Fruit fly (Drosophila melanogaster) whole organism, embryonic: ENCODE data around the gene CG13131.

Experiments used
- Abd-B ChIP-seq: fragments of 200-800 bp; sonication (Bioruptor generic); optimal IDR thresholded peaks from 2 replicates; lab custom pipeline; 2018; ENCODE audit warnings: missing biosample characterization, mild to moderate bottlenecking, missing genetic modification characterization, moderate library complexity
- Atf-2 ChIP-seq: fragments of 200-800 bp; sonication (Bioruptor generic); optimal IDR thresholded peaks from 2 replicates; lab custom pipeline; 2016; ENCODE audit warnings: missing biosample characterization, missing genetic modification characterization
- B-H1 ChIP-seq: fragments of 200-800 bp; sonication (Bioruptor generic); IDR thresholded peaks from 3 replicates; pipeline ENCODE4 v1.3.6; 2022; ENCODE audit warnings: missing biosample characterization, missing genetic modification characterization
- CG10274 ChIP-seq: fragments of 200-800 bp; sonication (Bioruptor generic); optimal IDR thresholded peaks from 3 replicates; lab custom pipeline; 2017; ENCODE audit warnings: missing biosample characterization, mild to moderate bottlenecking, missing genetic modification characterization
- CG11695 ChIP-seq: fragments of 200-800 bp; sonication (Bioruptor generic); IDR thresholded peaks from 3 replicates; pipeline ENCODE4 v1.3.6; 2022; ENCODE audit warnings: missing biosample characterization, missing genetic modification characterization
- CG13894 ChIP-seq: fragments of 200-800 bp; sonication (Bioruptor generic); optimal IDR thresholded peaks from 3 replicates; lab custom pipeline; 2018; ENCODE audit warnings: missing biosample characterization, mild to moderate bottlenecking, missing genetic modification characterization, moderate library complexity
- CG14860 ChIP-seq: fragments of 200-800 bp; sonication (Bioruptor generic); IDR thresholded peaks from 3 replicates; pipeline ENCODE4 v1.3.6; 2022; ENCODE audit warnings: missing biosample characterization, missing genetic modification characterization; ENCODE audit not compliant: partially characterized antibody
- CG15479 ChIP-seq: fragments of 200-800 bp; sonication (Bioruptor generic); optimal IDR thresholded peaks from 3 replicates; lab custom pipeline; 2019; ENCODE audit warnings: missing biosample characterization, mild to moderate bottlenecking, missing genetic modification characterization, moderate library complexity
- CG15696 ChIP-seq: fragments of 200-800 bp; sonication (Bioruptor generic); optimal IDR thresholded peaks from 2 replicates; lab custom pipeline; 2019; ENCODE audit warnings: missing biosample characterization, mild to moderate bottlenecking, missing genetic modification characterization, moderate library complexity
- CG17568 ChIP-seq: fragments of 200-800 bp; sonication (Bioruptor generic); optimal IDR thresholded peaks from 2 replicates; lab custom pipeline; 2018; ENCODE audit warnings: missing biosample characterization, mild to moderate bottlenecking, missing genetic modification characterization, moderate library complexity
- CG18011 ChIP-seq: fragments of 200-800 bp; sonication (Bioruptor generic); optimal IDR thresholded peaks from 2 replicates; lab custom pipeline; 2017; ENCODE audit warnings: missing biosample characterization, missing genetic modification characterization, mild to moderate bottlenecking, moderate library complexity, missing genotype
- CG2120 ChIP-seq: fragments of 200-800 bp; sonication (Bioruptor generic); optimal IDR thresholded peaks from 3 replicates; lab custom pipeline; 2016; ENCODE audit warnings: missing biosample characterization, missing genetic modification characterization
- CG31224 ChIP-seq: fragments of 200-800 bp; sonication (Bioruptor generic); IDR thresholded peaks from 2 replicates; pipeline ENCODE4 v1.3.6; 2022; ENCODE audit warnings: missing biosample characterization, missing genetic modification characterization
- CG31365 ChIP-seq: fragments of 200-800 bp; sonication (Bioruptor generic); optimal IDR thresholded peaks from 2 replicates; lab custom pipeline; 2018; ENCODE audit warnings: missing biosample characterization, mild to moderate bottlenecking, missing genetic modification characterization
- CG5180 ChIP-seq: fragments of 200-800 bp; sonication (Bioruptor generic); optimal IDR thresholded peaks from 3 replicates; lab custom pipeline; 2017; ENCODE audit warnings: missing biosample characterization, missing genetic modification characterization, mild to moderate bottlenecking, moderate library complexity, missing genetic modification reagents
- CG7372 ChIP-seq: fragments of 200-800 bp; sonication (Bioruptor generic); IDR thresholded peaks from 2 replicates; pipeline ENCODE4 v1.3.6; 2022; ENCODE audit warnings: missing biosample characterization, missing genetic modification characterization
- CG8924 ChIP-seq: fragments of 200-800 bp; optimal IDR thresholded peaks from 3 replicates; lab custom pipeline; 2019; ENCODE audit warnings: missing biosample characterization, mild to moderate bottlenecking, missing genetic modification characterization, moderate library complexity
- CG9437 ChIP-seq: fragments of 200-800 bp; sonication (Bioruptor generic); optimal IDR thresholded peaks from 2 replicates; lab custom pipeline; 2018; ENCODE audit warnings: missing biosample characterization, mild to moderate bottlenecking, missing genetic modification characterization
- CG9727 ChIP-seq: fragments of 200-800 bp; sonication (Bioruptor generic); optimal IDR thresholded peaks from 3 replicates; lab custom pipeline; 2017; ENCODE audit warnings: missing biosample characterization, mild to moderate bottlenecking, missing genetic modification characterization
- Chrac-16 ChIP-seq: fragments of 200-800 bp; sonication (Bioruptor generic); optimal IDR thresholded peaks from 3 replicates; lab custom pipeline; 2016; ENCODE audit warnings: missing biosample characterization, missing genetic modification characterization
- D19A ChIP-seq: fragments of 200-800 bp; optimal IDR thresholded peaks from 3 replicates; lab custom pipeline; 2019; ENCODE audit warnings: missing biosample characterization, mild to moderate bottlenecking, missing genetic modification characterization, moderate library complexity
- Dip3 ChIP-seq: fragments of 200-800 bp; sonication (Bioruptor generic); optimal IDR thresholded peaks from 3 replicates; lab custom pipeline; 2016; ENCODE audit warnings: missing biosample characterization, missing genetic modification characterization
- Gsc ChIP-seq: fragments of 200-800 bp; sonication (Bioruptor generic); IDR thresholded peaks from 2 replicates; pipeline ENCODE4 v1.3.6; 2022; ENCODE audit warnings: missing biosample characterization, missing genetic modification characterization
- Myb ChIP-seq: fragments of 200-800 bp; sonication (Bioruptor generic); optimal IDR thresholded peaks from 2 replicates; lab custom pipeline; 2016; ENCODE audit warnings: missing biosample characterization, missing genetic modification characterization
- Nf-YC ChIP-seq: fragments of 200-800 bp; optimal IDR thresholded peaks from 3 replicates; lab custom pipeline; 2019; ENCODE audit warnings: missing biosample characterization, mild to moderate bottlenecking, missing genetic modification characterization, moderate library complexity
- Poxn ChIP-seq: fragments of 200-800 bp; sonication (Bioruptor generic); IDR thresholded peaks from 2 replicates; pipeline ENCODE4 v1.3.6; 2022; ENCODE audit warnings: missing biosample characterization, missing genetic modification characterization
- Ptx1 ChIP-seq: fragments of 200-800 bp; sonication (Bioruptor generic); IDR thresholded peaks from 2 replicates; pipeline ENCODE4 v1.3.6; 2022; ENCODE audit warnings: missing biosample characterization, missing genetic modification characterization
- Scr ChIP-seq: fragments of 200-800 bp; sonication (Bioruptor generic); IDR thresholded peaks from 2 replicates; pipeline ENCODE4 v1.3.6; 2022; ENCODE audit warnings: missing biosample characterization, missing genetic modification characterization; ENCODE audit not compliant: partially characterized antibody
- Usf ChIP-seq: fragments of 200-800 bp; sonication (Bioruptor generic); optimal IDR thresholded peaks from 2 replicates; lab custom pipeline; 2017; ENCODE audit warnings: missing genotype, missing biosample characterization, missing genetic modification characterization
- Xbp1 ChIP-seq: fragments of 200-800 bp; sonication (Bioruptor generic); optimal IDR thresholded peaks from 3 replicates; lab custom pipeline; 2016; ENCODE audit warnings: missing biosample characterization, mild to moderate bottlenecking, missing genetic modification characterization
- YL-1 ChIP-seq: fragments of 200-800 bp; sonication (Bioruptor generic); optimal IDR thresholded peaks from 3 replicates; lab custom pipeline; 2017; ENCODE audit warnings: missing biosample characterization, mild to moderate bottlenecking, missing genetic modification characterization
- br ChIP-seq: fragments of >200 bp; optimal IDR thresholded peaks from 2 replicates; lab custom pipeline; 2017
- crc ChIP-seq: fragments of 200-800 bp; sonication (Bioruptor generic); optimal IDR thresholded peaks from 2 replicates; lab custom pipeline; 2016; ENCODE audit warnings: missing biosample characterization, missing genetic modification characterization
- cwo ChIP-seq: fragments of 200-800 bp; sonication (Bioruptor generic); optimal IDR thresholded peaks from 3 replicates; lab custom pipeline; 2017; ENCODE audit warnings: missing biosample characterization, missing genetic modification characterization, mild to moderate bottlenecking, moderate library complexity, missing genetic modification reagents
- dimm ChIP-seq: fragments of 200-800 bp; sonication (Bioruptor generic); IDR thresholded peaks from 2 replicates; pipeline ENCODE4 v1.3.6; 2022; ENCODE audit warnings: missing biosample characterization, missing genetic modification characterization
- disco-r ChIP-seq: fragments of 200-800 bp; sonication (Bioruptor generic); optimal IDR thresholded peaks from 2 replicates; lab custom pipeline; 2016; ENCODE audit warnings: missing biosample characterization, missing genetic modification characterization
- dmrt11E ChIP-seq: fragments of 200-800 bp; sonication (Bioruptor generic); optimal IDR thresholded peaks from 3 replicates; lab custom pipeline; 2018; ENCODE audit warnings: missing biosample characterization, mild to moderate bottlenecking, missing genetic modification characterization, moderate library complexity
- ftz-f1 ChIP-seq: fragments of 200-800 bp; sonication (Bioruptor generic); optimal IDR thresholded peaks from 2 replicates; lab custom pipeline; 2016; ENCODE audit warnings: missing biosample characterization, missing genetic modification characterization
- gcm ChIP-seq: fragments of 200-800 bp; sonication (Bioruptor generic); optimal IDR thresholded peaks from 2 replicates; lab custom pipeline; 2019; ENCODE audit warnings: missing biosample characterization, mild to moderate bottlenecking, missing genetic modification characterization, moderate library complexity
- knrl ChIP-seq: fragments of 200-800 bp; sonication (Bioruptor generic); IDR thresholded peaks from 3 replicates; pipeline ENCODE4 v1.3.6; 2022; ENCODE audit warnings: missing biosample characterization, missing genetic modification characterization; ENCODE audit not compliant: partially characterized antibody
- lov ChIP-seq, 2 experiments: fragments of 200-800 bp in 1 of 2; fragments of >200 bp in 1 of 2; sonication (Bioruptor generic) in 1 of 2; IDR thresholded peaks in 1 of 2; optimal IDR thresholded peaks in 1 of 2; 2 replicates in 1 of 2; 3 replicates in 1 of 2; pipeline versions ENCODE4 v1.3.6 to Lab custom; 2017 to 2022; ENCODE audit warnings: missing biosample characterization in 1 of 2, missing genetic modification characterization in 1 of 2
- luna ChIP-seq: fragments of 200-800 bp; sonication (Bioruptor generic); optimal IDR thresholded peaks from 2 replicates; lab custom pipeline; 2016; ENCODE audit warnings: missing biosample characterization, missing genetic modification characterization
- onecut ChIP-seq: fragments of 200-800 bp; sonication (Bioruptor generic); IDR thresholded peaks from 2 replicates; pipeline ENCODE4 v1.3.6; 2022; ENCODE audit warnings: missing biosample characterization, missing genetic modification characterization
- pfk ChIP-seq: fragments of 200-800 bp; sonication (Bioruptor generic); optimal IDR thresholded peaks from 2 replicates; lab custom pipeline; 2018; ENCODE audit warnings: missing biosample characterization, mild to moderate bottlenecking, missing genetic modification characterization, moderate library complexity
- slp2 ChIP-seq: fragments of 200-800 bp; sonication (Bioruptor generic); optimal IDR thresholded peaks from 2 replicates; lab custom pipeline; 2016; ENCODE audit warnings: missing biosample characterization, missing genetic modification characterization
- sr ChIP-seq: fragments of 200-800 bp; sonication (Bioruptor generic); IDR thresholded peaks from 3 replicates; pipeline ENCODE4 v1.3.6; 2022; ENCODE audit warnings: missing biosample characterization, missing genetic modification characterization
- stc ChIP-seq: fragments of 200-800 bp; sonication (Bioruptor generic); IDR thresholded peaks from 2 replicates; pipeline ENCODE4 v1.3.6; 2022; ENCODE audit warnings: missing biosample characterization, missing genetic modification characterization
- stwl ChIP-seq: fragments of 200-800 bp; sonication (Bioruptor generic); optimal IDR thresholded peaks from 3 replicates; lab custom pipeline; 2018; ENCODE audit warnings: missing biosample characterization, mild to moderate bottlenecking, missing genetic modification characterization, moderate library complexity
- unc-4 ChIP-seq: fragments of 200-800 bp; sonication (Bioruptor generic); IDR thresholded peaks from 2 replicates; pipeline ENCODE4 v1.3.6; 2022; ENCODE audit warnings: missing biosample characterization, missing genetic modification characterization; ENCODE audit not compliant: partially characterized antibody
- wek ChIP-seq: fragments of 200-800 bp; sonication (Bioruptor generic); optimal IDR thresholded peaks from 3 replicates; lab custom pipeline; 2018; ENCODE audit warnings: missing biosample characterization, mild to moderate bottlenecking, missing genetic modification characterization, moderate library complexity

Gene CG13131

DNA sequence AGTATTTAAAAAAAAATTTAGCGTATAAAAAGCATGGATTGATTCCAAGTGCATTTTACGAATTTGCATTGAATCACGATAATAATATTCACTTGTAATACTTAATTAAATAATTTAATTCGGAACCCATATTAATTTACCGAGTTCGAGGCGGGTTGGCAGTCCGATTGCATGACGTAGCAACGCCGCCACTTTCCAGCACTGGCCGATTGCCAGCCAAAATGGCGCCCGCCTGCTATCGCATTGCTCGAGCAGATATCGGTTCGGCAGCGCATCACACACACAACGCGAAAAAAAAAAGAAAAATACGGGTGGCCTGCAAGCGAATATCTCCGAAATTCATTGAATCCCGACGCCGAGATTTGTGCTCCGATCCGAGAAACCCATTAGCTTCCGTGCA lies 13.7 kb downstream of the CG13131 start, which contains the start of gene Ndf (continued):
- peak; percentile 60 for TF ChIP-seq Ptx1
- TF ChIP-seq CG10274 (GFP tag; lab: Kevin White, UChicago), result peak; percentile 9
- TF ChIP-seq sr (GFP tag; lab: Robert Waterston, UW), result no peak
- peak; percentile 26 for TF ChIP-seq Usf (GFP tag; lab: Kevin White, UChicago)
- TF ChIP-seq wek, result peak; percentile 41
- peak; percentile 79 for TF ChIP-seq knrl
- peak; percentile 73 for TF ChIP-seq YL-1 (GFP tag; lab: Kevin White, UChicago)
- TF ChIP-seq unc-4 (GFP tag; lab: Robert Waterston, UW), result peak; percentile 71
- TF ChIP-seq Nf-YC (tag; lab: Kevin White, UChicago), result peak; percentile 57
- TF ChIP-seq CG8924 (tag; lab: Kevin White, UChicago), result peak; percentile 64
- TF ChIP-seq CG11695 (GFP tag; lab: Robert Waterston, UW), result peak; percentile 38; the same call in 1 of the 3 replicates
- peak; percentile 56 for TF ChIP-seq CG31224 (GFP tag; lab: Robert Waterston, UW)
- TF ChIP-seq CG13894 (tag; lab: Kevin White, UChicago), result peak; percentile 15
- no peak for TF ChIP-seq CG18011 (GFP tag; lab: Kevin White, UChicago)
- TF ChIP-seq Chrac-16 (GFP tag; lab: Kevin White, UChicago), result peak; percentile 61
- no peak for TF ChIP-seq B-H1 (GFP tag; lab: Robert Waterston, UW)
- peak; percentile 71 for TF ChIP-seq Scr (GFP tag; lab: Robert Waterston, UW)
- peak; percentile 72 for TF ChIP-seq onecut (GFP tag; lab: Robert Waterston, UW)
- peak; percentile 31 for TF ChIP-seq cwo
- no peak for TF ChIP-seq Poxn (GFP tag; lab: Robert Waterston, UW)
- TF ChIP-seq CG5180 (GFP tag; lab: Kevin White, UChicago), result no peak
- TF ChIP-seq CG14860 (GFP tag; lab: Robert Waterston, UW), result peak; percentile 39; the same call in 1 of the 3 replicates
- TF ChIP-seq ftz-f1 (GFP tag; lab: Kevin White, UChicago), result peak; percentile 41
- no peak for TF ChIP-seq luna
- peak; percentile 93 for TF ChIP-seq stwl
- no peak for TF ChIP-seq CG15479 (GFP tag; lab: Kevin White, UChicago)
- 0 out of 2 replicates have a peak, but pooled peaks have one; percentile 15 for TF ChIP-seq CG7372 (GFP tag; lab: Robert Waterston, UW)
- peak; percentile 29; the same call in 1 of the 2 replicates for TF ChIP-seq dimm (GFP tag; lab: Robert Waterston, UW)
- no peak for TF ChIP-seq Atf-2
- TF ChIP-seq Myb, result peak; percentile 36
- peak; percentile 59 for TF ChIP-seq gcm (GFP tag; lab: Kevin White, UChicago)
- peak; percentile 53 for TF ChIP-seq pfk (GFP tag; lab: Kevin White, UChicago)
- no peak for TF ChIP-seq br (lab: Kevin White, UChicago)
- TF ChIP-seq CG15696 (tag; lab: Kevin White, UChicago), result peak; percentile 50
- no peak for TF ChIP-seq CG17568 (GFP tag; lab: Kevin White, UChicago)
- peak; percentile 58 for TF ChIP-seq Dip3
- TF ChIP-seq disco-r (GFP tag; lab: Kevin White, UChicago), result no peak
- peak; percentile 48 for TF ChIP-seq dmrt11E (tag; lab: Kevin White, UChicago)
- TF ChIP-seq stc (GFP tag; lab: Robert Waterston, UW), result peak; percentile 39; the same call in 1 of the 2 replicates
- no peak for TF ChIP-seq slp2
- TF ChIP-seq D19A (tag; lab: Kevin White, UChicago), result peak; percentile 35
- peak; percentile 78 for TF ChIP-seq Xbp1 (GFP tag; lab: Kevin White, UChicago)
- TF ChIP-seq CG2120 (GFP tag; lab: Kevin White, UChicago), result peak; percentile 77
- TF ChIP-seq Gsc (GFP tag; lab: Robert Waterston, UW), result no peak
- peak; percentile 22 for TF ChIP-seq Abd-B (GFP tag; lab: Kevin White, UChicago)
- TF ChIP-seq CG9437 (GFP tag; lab: Kevin White, UChicago), result peak; percentile 92
- TF ChIP-seq CG31365 (tag; lab: Kevin White, UChicago), result no peak
- peak; percentile 46 for TF ChIP-seq CG9727 (GFP tag; lab: Kevin White, UChicago)
- no peak for TF ChIP-seq crc (GFP tag; lab: Kevin White, UChicago)
- no peak for TF ChIP-seq lov (optimal IDR thresholded peaks at IDR 0.05; lab: Kevin White, UChicago)
- peak; percentile 76; the same call in 2 of the 3 replicates for TF ChIP-seq lov (GFP tag; IDR thresholded peaks at IDR 0.05; lab: Robert Waterston, UW)
